Worm (Caenorhabditis elegans) whole organism, L4/young adult: ENCODE results near the gene svh-1.

Experiments
- W03F9.2 ChIP-seq: fragments of 150-350 bp; optimal IDR thresholded peaks from 2 replicates; lab custom pipeline; 2014; ENCODE audit warnings: missing biosample characterization, missing genetic modification characterization
- dao-5 ChIP-seq: sonication (generic microtip); optimal IDR thresholded peaks from 2 replicates; lab custom pipeline; 2016; ENCODE audit warnings: missing genotype, missing genetic modification characterization, moderate library complexity, missing compliant biosample characterization
- him-1 ChIP-seq: sonication (generic microtip); optimal IDR thresholded peaks from 2 replicates; lab custom pipeline; 2016; ENCODE audit warnings: missing genotype, missing genetic modification reagents, missing genetic modification characterization, missing compliant biosample characterization

svh-1 gene

ce11 chrIV:8205272-8206098, 929 bp upstream of the svh-1 start, which contains the start of gene hgrs-1:
TSS of gene hgrs-1 (minus strand) at chrIV:8206048.
- TF ChIP-seq dao-5 (tag; lab: Kevin White, UChicago) (no peak), him-1 (tag; lab: Kevin White, UChicago) (no peak), W03F9.2 (tag; lab: Kevin White, UChicago) (no peak)

ce11 chrIV:8208855-8209254, 2.4 kb downstream of the svh-1 start:
- no peak for TF ChIP-seq dao-5 (tag; lab: Kevin White, UChicago)
- TF ChIP-seq W03F9.2 (tag; lab: Kevin White, UChicago) = no peak
- no peak for TF ChIP-seq him-1 (tag; lab: Kevin White, UChicago)

- no peak for TF ChIP-seq W03F9.2 (tag; lab: Kevin White, UChicago)
- TF ChIP-seq dao-5 (tag; lab: Kevin White, UChicago) = no peak
- TF ChIP-seq him-1 (tag; lab: Kevin White, UChicago) = no peak
These were observed 3.9 kb downstream of the svh-1 start, which contains the start of gene C07G1.6 for ce11 chrIV:8210300-8210699. TSS of gene C07G1.6 (minus strand) at chrIV:8210400.

ce11 chrIV:8211747-8212146, 5.3 kb downstream of the svh-1 start, which contains the start of gene C07G1.7:
TSS of gene C07G1.7 (minus strand) at chrIV:8211847.
- TF ChIP-seq him-1 (tag; lab: Kevin White, UChicago) (no peak), W03F9.2 (tag; lab: Kevin White, UChicago) (no peak), dao-5 (tag; lab: Kevin White, UChicago) (no peak)

ce11 chrIV:8219987-8220386, 13.6 kb downstream of the svh-1 start, which contains the start of gene ocr-2:
TSS of gene ocr-2 (minus strand) at chrIV:8220087.
- TF ChIP-seq him-1 (tag; lab: Kevin White, UChicago) (no peak), W03F9.2 (tag; lab: Kevin White, UChicago) (no peak), dao-5 (tag; lab: Kevin White, UChicago) (no peak)

ce11 chrIV:8221946-8222345, 15.5 kb downstream of the svh-1 start, which contains the start of gene gpx-6:
TSS of gene gpx-6 (plus strand) at chrIV:8222202.
- TF ChIP-seq dao-5 (tag; lab: Kevin White, UChicago) (no peak), W03F9.2 (tag; lab: Kevin White, UChicago) (no peak), him-1 (tag; lab: Kevin White, UChicago) (no peak)

ce11 chrIV:8223055-8223454, 16.6 kb downstream of the svh-1 start:
- TF ChIP-seq W03F9.2 (tag; lab: Kevin White, UChicago) (no peak), him-1 (tag; lab: Kevin White, UChicago) (no peak), dao-5 (tag; lab: Kevin White, UChicago) (no peak)

ce11 chrIV:8225357-8225756, 18.9 kb downstream of the svh-1 start, which contains the start of gene serp-1.2:
TSS of gene serp-1.2 (plus strand) at chrIV:8225674.
- TF ChIP-seq him-1 (tag; lab: Kevin White, UChicago) (no peak), dao-5 (tag; lab: Kevin White, UChicago) (no peak), W03F9.2 (tag; lab: Kevin White, UChicago) (no peak)

ce11 chrIV:8226474-8226873, 20.1 kb downstream of the svh-1 start:
- no peak for TF ChIP-seq W03F9.2 (tag; lab: Kevin White, UChicago)
- no peak for TF ChIP-seq him-1 (tag; lab: Kevin White, UChicago)
- no peak for TF ChIP-seq dao-5 (tag; lab: Kevin White, UChicago)

ce11 chrIV:8229523-8229922, 23.1 kb downstream of the svh-1 start:
- TF ChIP-seq him-1 (tag; lab: Kevin White, UChicago) (no peak), W03F9.2 (tag; lab: Kevin White, UChicago) (no peak), dao-5 (tag; lab: Kevin White, UChicago) (no peak)

- TF ChIP-seq him-1 (tag; lab: Kevin White, UChicago) (no peak), dao-5 (tag; lab: Kevin White, UChicago) (no peak), W03F9.2 (tag; lab: Kevin White, UChicago) (no peak)
These were observed 26.0 kb downstream of the svh-1 start for ce11 chrIV:8232428-8232827.

ce11 chrIV:8233268-8233667, 26.9 kb downstream of the svh-1 start:
- TF ChIP-seq him-1 (tag; lab: Kevin White, UChicago) (no peak), dao-5 (tag; lab: Kevin White, UChicago) (no peak), W03F9.2 (tag; lab: Kevin White, UChicago) (no peak)

ce11 chrIV:8234088-8234496, 27.7 kb downstream of the svh-1 start:
- TF ChIP-seq dao-5 (tag; lab: Kevin White, UChicago) (no peak), W03F9.2 (tag; lab: Kevin White, UChicago) (no peak), him-1 (tag; lab: Kevin White, UChicago) (no peak)
